Worm (Caenorhabditis elegans) whole organism, L3 larva: ENCODE results near the gene nas-17.

Source experiments
- ZK546.5 ChIP-seq: sonication (generic microtip); optimal IDR thresholded peaks from 2 replicates; lab custom pipeline; 2017; ENCODE audit warnings: missing biosample characterization, missing genetic modification characterization
- fos-1 ChIP-seq: fragments of 150-350 bp; optimal IDR thresholded peaks from 2 replicates; lab custom pipeline; 2014; ENCODE audit warnings: missing biosample characterization, missing genetic modification characterization
- nhr-237 ChIP-seq: fragments of 150-350 bp; optimal IDR thresholded peaks from 2 replicates; lab custom pipeline; 2014; ENCODE audit warnings: missing biosample characterization, missing genetic modification characterization
- nhr-25 ChIP-seq: sonication (generic microtip); optimal IDR thresholded peaks from 2 replicates; lab custom pipeline; 2017; ENCODE audit warnings: missing biosample characterization, missing genetic modification characterization

DNA sequence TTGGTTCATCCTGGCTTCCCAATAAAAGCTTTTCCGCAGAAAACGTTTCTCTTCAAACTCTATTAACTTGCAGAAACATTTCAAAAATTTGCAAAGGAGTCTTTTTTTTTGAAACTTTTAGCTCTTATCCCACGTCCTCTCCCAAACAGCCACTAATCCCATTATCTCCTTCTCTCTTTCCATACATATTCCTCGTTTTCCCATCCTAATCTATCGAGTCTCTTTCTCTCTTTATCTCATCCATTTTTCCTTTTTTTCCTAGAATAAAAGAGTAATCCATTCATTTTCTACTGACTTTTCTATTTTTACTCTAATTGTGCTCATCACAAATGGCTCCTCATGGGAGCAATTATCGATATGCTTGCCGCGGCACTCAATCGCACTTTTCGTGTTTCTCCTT lies 30.0 kb downstream of the nas-17 start:
- TF ChIP-seq fos-1 (tag; lab: Kevin White, UChicago): no peak
- no peak for TF ChIP-seq nhr-237 (tag; lab: Kevin White, UChicago)
- no peak for TF ChIP-seq nhr-25 (tag; lab: Kevin White, UChicago)
- no peak for TF ChIP-seq ZK546.5 (tag; lab: Kevin White, UChicago)
